Worm (Caenorhabditis elegans): ENCODE results near the gene R04F11.2.

Gene R04F11.2

ce11 chrV:12291587-12291986 lies 26.6 kb upstream of the R04F11.2 start, which contains the start of the genes srpa-68 and srh-16 (continued):
- no peak for TF ChIP-seq peb-1 (tag; optimal IDR thresholded peaks at IDR 0.05)

- TF ChIP-seq sma-3 (GFP tag; optimal IDR thresholded peaks at IDR 0.05) (peak; percentile 61), mab-5 (tag; optimal IDR thresholded peaks at IDR 0.05) (peak; percentile 12), elt-3 (tag; optimal IDR thresholded peaks at IDR 0.05) (no peak), nhr-23 (tag; optimal IDR thresholded peaks at IDR 0.05) (no peak), nhr-25 (tag; optimal IDR thresholded peaks at IDR 0.05) (peak; percentile 28), snpc-4 (tag; optimal IDR thresholded peaks at IDR 0.05) (no peak), egl-27 (tag; optimal IDR thresholded peaks at IDR 0.05) (peak; percentile 22)
These were observed 24.1 kb upstream of the R04F11.2 start for ce11 chrV:12294091-12294490.

- no peak for TF ChIP-seq mab-5 (tag; optimal IDR thresholded peaks at IDR 0.05)
- no peak for TF ChIP-seq elt-1 (tag; optimal IDR thresholded peaks at IDR 0.05)
- no peak for TF ChIP-seq mdl-1 (tag; optimal IDR thresholded peaks at IDR 0.05)
- peak; percentile 19 for TF ChIP-seq sma-9 (GFP tag; optimal IDR thresholded peaks at IDR 0.05)
- no peak for TF ChIP-seq sma-9 (tag; optimal IDR thresholded peaks at IDR 0.05)
- no peak for TF ChIP-seq zag-1 (tag; optimal IDR thresholded peaks at IDR 0.05)
- TF ChIP-seq fos-1 (tag; optimal IDR thresholded peaks at IDR 0.05), result no peak
- TF ChIP-seq nhr-21 (tag; optimal IDR thresholded peaks at IDR 0.05), result peak; percentile 75
- TF ChIP-seq sem-4 (tag; optimal IDR thresholded peaks at IDR 0.05), result peak; percentile 14
These were observed 23.2 kb upstream of the R04F11.2 start for ce11 chrV:12295015-12295414.

ce11 chrV:12295520-12295919 lies 22.7 kb upstream of the R04F11.2 start:
- TF ChIP-seq nhr-25 (tag; optimal IDR thresholded peaks at IDR 0.05), result peak; percentile 47
- no peak for TF ChIP-seq lsy-2 (tag; optimal IDR thresholded peaks at IDR 0.05)
- TF ChIP-seq nhr-129 (tag; optimal IDR thresholded peaks at IDR 0.05), result peak; percentile 21
- peak; percentile 73 for TF ChIP-seq elt-1 (tag; optimal IDR thresholded peaks at IDR 0.05)
- TF ChIP-seq blmp-1 (tag; optimal IDR thresholded peaks at IDR 0.05; ENCODE audit: insufficient read depth), result peak; percentile 26
- TF ChIP-seq sma-9 (GFP tag; optimal IDR thresholded peaks at IDR 0.05), result peak; percentile 72
- no peak for TF ChIP-seq sma-9 (tag; optimal IDR thresholded peaks at IDR 0.05)
- TF ChIP-seq snpc-4 (tag; optimal IDR thresholded peaks at IDR 0.05), result no peak
- peak; percentile 16 for TF ChIP-seq crh-2 (tag; optimal IDR thresholded peaks at IDR 0.05)

- peak; percentile 3 for TF ChIP-seq fos-1 (tag; optimal IDR thresholded peaks at IDR 0.05)
- no peak for TF ChIP-seq nhr-12 (tag; optimal IDR thresholded peaks at IDR 0.05)
- TF ChIP-seq gmeb-1 (tag; optimal IDR thresholded peaks at IDR 0.05), result peak; percentile 22
These were observed 22.1 kb upstream of the R04F11.2 start for ce11 chrV:12296122-12296521.

- TF ChIP-seq lsy-2 (tag; optimal IDR thresholded peaks at IDR 0.05) (peak in 1 of 2 experiments; percentile 25), R02D3.7 (tag; optimal IDR thresholded peaks at IDR 0.05) (no peak)
These were observed 21.4 kb upstream of the R04F11.2 start for ce11 chrV:12296794-12297193.

- TF ChIP-seq sma-9 (GFP tag; optimal IDR thresholded peaks at IDR 0.05) (peak; percentile 84), sma-9 (tag; optimal IDR thresholded peaks at IDR 0.05) (no peak), C34F6.9 (tag; optimal IDR thresholded peaks at IDR 0.05) (no peak), nhr-23 (tag; optimal IDR thresholded peaks at IDR 0.05) (no peak), Y55F3AM.14 (GFP tag; optimal IDR thresholded peaks at IDR 0.05) (no peak), sma-3 (GFP tag; optimal IDR thresholded peaks at IDR 0.05) (peak; percentile 12), nhr-6 (tag; optimal IDR thresholded peaks at IDR 0.05) (no peak), unc-55 (GFP tag; optimal IDR thresholded peaks at IDR 0.05) (no peak), egl-27 (tag; optimal IDR thresholded peaks at IDR 0.05) (no peak), fos-1 (tag; optimal IDR thresholded peaks at IDR 0.05) (peak; percentile 92), ceh-82 (tag; optimal IDR thresholded peaks at IDR 0.05) (no peak), gmeb-1 (tag; optimal IDR thresholded peaks at IDR 0.05) (no peak), crh-2 (tag; optimal IDR thresholded peaks at IDR 0.05) (peak; percentile 51)
These were observed 20.0 kb upstream of the R04F11.2 start for ce11 chrV:12298184-12298583.

All from whole organism, L2 larva.